Worm (Caenorhabditis elegans) whole organism, L1 larva: ENCODE measurements around the gene cya-1.

Experiments used
- C16A3.4 ChIP-seq: fragments of 150-350 bp; optimal IDR thresholded peaks from 2 replicates; lab custom pipeline; 2014; ENCODE audit warnings: missing biosample characterization, missing genetic modification characterization
- F16B12.6 ChIP-seq: fragments of 150-350 bp; optimal IDR thresholded peaks from 2 replicates; lab custom pipeline; 2014; ENCODE audit warnings: missing biosample characterization, missing genetic modification characterization
- ama-1 ChIP-seq: fragments of 150-350 bp; optimal IDR thresholded peaks from 2 replicates; lab custom pipeline; 2014
- ceh-63 ChIP-seq: fragments of 200-800 bp; sonication (Bioruptor generic); optimal IDR thresholded peaks from 2 replicates; lab custom pipeline; 2018; ENCODE audit warnings: mild to moderate bottlenecking, missing genetic modification characterization, missing compliant biosample characterization
- ceh-90 ChIP-seq: sonication (generic microtip); optimal IDR thresholded peaks from 2 replicates; lab custom pipeline; 2016; ENCODE audit warnings: missing genetic modification characterization, missing compliant biosample characterization
- ces-1 ChIP-seq: fragments of 150-350 bp; optimal IDR thresholded peaks from 2 replicates; lab custom pipeline; 2014; ENCODE audit warnings: missing biosample characterization, missing genetic modification reagents, missing genetic modification characterization
- dpl-1 ChIP-seq, 3 experiments: fragments of 150-350 bp in 2 of 3; sonication (generic microtip) in 1 of 3; optimal IDR thresholded peaks; 2 replicates each; lab custom pipeline; 2014 to 2017; ENCODE audit warnings: missing biosample characterization in 3 of 3, missing genetic modification characterization in 3 of 3, missing genetic modification reagents in 3 of 3
- efl-3 ChIP-seq: fragments of 200-800 bp; sonication (Bioruptor generic); optimal IDR thresholded peaks from 2 replicates; lab custom pipeline; 2018; ENCODE audit warnings: mild to moderate bottlenecking, missing genetic modification characterization, missing compliant biosample characterization
- egl-13 ChIP-seq: sonication (generic microtip); optimal IDR thresholded peaks from 2 replicates; lab custom pipeline; 2016; ENCODE audit warnings: missing genotype, missing genetic modification reagents, missing genetic modification characterization, missing compliant biosample characterization
- egl-27 ChIP-seq, 2 experiments: fragments of 150-350 bp in 1 of 2; sonication (generic microtip); optimal IDR thresholded peaks; 3 replicates each; lab custom pipeline; 2017 to 2018; ENCODE audit warnings: missing biosample characterization in 2 of 2, missing genetic modification characterization in 2 of 2, missing genetic modification reagents in 2 of 2
- elt-2 ChIP-seq: sonication (generic microtip); optimal IDR thresholded peaks from 2 replicates; lab custom pipeline; 2016; ENCODE audit warnings: missing genetic modification characterization, mild to moderate bottlenecking, inconsistent platforms, missing compliant biosample characterization, missing genetic modification reagents
- fkh-10 ChIP-seq: sonication (generic microtip); optimal IDR thresholded peaks from 2 replicates; lab custom pipeline; 2017; ENCODE audit warnings: missing biosample characterization, missing genetic modification reagents, missing genetic modification characterization
- fkh-4 ChIP-seq: sonication (generic microtip); optimal IDR thresholded peaks from 2 replicates; lab custom pipeline; 2016; ENCODE audit warnings: missing compliant biosample characterization, missing genetic modification characterization, borderline replicate concordance
- fkh-8 ChIP-seq: sonication (generic microtip); optimal IDR thresholded peaks from 2 replicates; lab custom pipeline; 2016; ENCODE audit warnings: mild to moderate bottlenecking, missing genetic modification characterization, missing compliant biosample characterization
- fos-1 ChIP-seq: fragments of 150-350 bp; optimal IDR thresholded peaks from 2 replicates; lab custom pipeline; 2014; ENCODE audit warnings: missing biosample characterization, missing genetic modification characterization
- hlh-17 ChIP-seq: fragments of 200-800 bp; sonication (Bioruptor generic); optimal IDR thresholded peaks from 2 replicates; lab custom pipeline; 2018; ENCODE audit warnings: missing genetic modification characterization, mild to moderate bottlenecking, missing compliant biosample characterization, moderate library complexity, borderline replicate concordance
- irx-1 ChIP-seq: sonication (generic microtip); optimal IDR thresholded peaks from 2 replicates; lab custom pipeline; 2016; ENCODE audit warnings: missing genetic modification characterization, missing compliant biosample characterization
- isw-1 ChIP-seq: fragments of 200-800 bp; sonication (Bioruptor generic); IDR thresholded peaks from 2 replicates; pipeline ENCODE4 v1.3.6; 2022; ENCODE audit warnings: missing genetic modification characterization, missing compliant biosample characterization
- lin-15B ChIP-seq: fragments of 150-350 bp; sonication (generic microtip); optimal IDR thresholded peaks from 3 replicates; lab custom pipeline; 2014; ENCODE audit warnings: missing biosample characterization, missing genetic modification characterization
- lin-39 ChIP-seq: fragments of 150-350 bp; optimal IDR thresholded peaks from 2 replicates; lab custom pipeline; 2014; ENCODE audit warnings: missing biosample characterization, missing genetic modification reagents, missing genetic modification characterization
- lir-3 ChIP-seq: sonication (generic microtip); optimal IDR thresholded peaks from 2 replicates; lab custom pipeline; 2016; ENCODE audit warnings: mild to moderate bottlenecking, missing genetic modification characterization, moderate library complexity, missing compliant biosample characterization; ENCODE audit not compliant: poor library complexity
- lsy-2 ChIP-seq, 2 experiments: fragments of 150-350 bp; optimal IDR thresholded peaks; 2 replicates each; lab custom pipeline; 2014; ENCODE audit warnings: missing biosample characterization in 2 of 2, missing genetic modification characterization in 2 of 2
- mef-2 ChIP-seq: fragments of 150-350 bp; optimal IDR thresholded peaks from 2 replicates; lab custom pipeline; 2014; ENCODE audit warnings: missing biosample characterization, missing genetic modification characterization
- mep-1 ChIP-seq: fragments of 150-350 bp; optimal IDR thresholded peaks from 2 replicates; lab custom pipeline; 2014; ENCODE audit warnings: missing biosample characterization, missing genetic modification characterization
- nhr-12 ChIP-seq: sonication (generic microtip); optimal IDR thresholded peaks from 2 replicates; lab custom pipeline; 2017; ENCODE audit warnings: missing biosample characterization, missing genetic modification characterization
- nhr-19 ChIP-seq: fragments of 200-800 bp; sonication (Bioruptor generic); conservative IDR thresholded peaks from 2 replicates; pipeline ENCODE4 v1.3.6; 2022; ENCODE audit warnings: missing genetic modification characterization, missing compliant biosample characterization
- nhr-20 ChIP-seq: sonication (generic microtip); optimal IDR thresholded peaks from 2 replicates; lab custom pipeline; 2016; ENCODE audit warnings: mild to moderate bottlenecking, missing genetic modification characterization, missing compliant biosample characterization
- nhr-237 ChIP-seq: fragments of 150-350 bp; optimal IDR thresholded peaks from 2 replicates; lab custom pipeline; 2014; ENCODE audit warnings: missing biosample characterization, missing genetic modification characterization
- nhr-47 ChIP-seq: sonication (generic microtip); optimal IDR thresholded peaks from 2 replicates; lab custom pipeline; 2016; ENCODE audit warnings: mild to moderate bottlenecking, missing genetic modification characterization, moderate library complexity, missing compliant biosample characterization
- nhr-71 ChIP-seq: sonication (generic microtip); optimal IDR thresholded peaks from 2 replicates; lab custom pipeline; 2016; ENCODE audit warnings: mild to moderate bottlenecking, missing genetic modification characterization, moderate library complexity, missing compliant biosample characterization
- nhr-77 ChIP-seq: fragments of 150-350 bp; optimal IDR thresholded peaks from 2 replicates; lab custom pipeline; 2014; ENCODE audit warnings: missing biosample characterization, missing genetic modification characterization
- nhr-90 ChIP-seq: sonication (generic microtip); optimal IDR thresholded peaks from 2 replicates; lab custom pipeline; 2016; ENCODE audit warnings: mild to moderate bottlenecking, missing genetic modification characterization, missing compliant biosample characterization; ENCODE audit not compliant: poor library complexity
- pag-3 ChIP-seq: sonication (generic microtip); optimal IDR thresholded peaks from 2 replicates; lab custom pipeline; 2017; ENCODE audit warnings: missing genetic modification characterization, mild to moderate bottlenecking, missing compliant biosample characterization, antibody characterized with exemption, borderline replicate concordance; ENCODE audit not compliant: insufficient read depth
- sup-37 ChIP-seq: fragments of 200-800 bp; sonication (Bioruptor generic); optimal IDR thresholded peaks from 2 replicates; lab custom pipeline; 2018; ENCODE audit warnings: mild to moderate bottlenecking, missing genetic modification characterization, missing compliant biosample characterization
- tlp-1 ChIP-seq: fragments of 150-350 bp; optimal IDR thresholded peaks from 2 replicates; lab custom pipeline; 2014; ENCODE audit warnings: missing biosample characterization, missing genetic modification characterization
- unc-130 ChIP-seq: fragments of 150-350 bp; optimal IDR thresholded peaks from 2 replicates; lab custom pipeline; 2017; ENCODE audit warnings: missing biosample characterization, missing genetic modification characterization, inconsistent platforms
- unc-86 ChIP-seq: sonication (generic microtip); optimal IDR thresholded peaks from 2 replicates; lab custom pipeline; 2016; ENCODE audit warnings: missing genetic modification characterization, missing compliant biosample characterization
- unc-98 ChIP-seq: fragments of 200-800 bp; sonication (Bioruptor generic); IDR thresholded peaks from 2 replicates; pipeline ENCODE4 v1.3.6; 2022; ENCODE audit warnings: missing genetic modification characterization, missing compliant biosample characterization
- vab-15 ChIP-seq: sonication (generic microtip); optimal IDR thresholded peaks from 2 replicates; lab custom pipeline; 2017; ENCODE audit warnings: missing genotype, mild to moderate bottlenecking, missing genetic modification characterization, missing compliant biosample characterization
- zip-4 ChIP-seq: fragments of 200-800 bp; sonication (Bioruptor generic); optimal IDR thresholded peaks from 2 replicates; lab custom pipeline; 2018; ENCODE audit warnings: mild to moderate bottlenecking, missing genetic modification characterization, moderate library complexity, missing compliant biosample characterization
- ztf-11 ChIP-seq, 2 experiments: sonication (generic microtip); optimal IDR thresholded peaks; 2 replicates each; lab custom pipeline; 2016 to 2017; ENCODE audit warnings: missing genetic modification characterization in 2 of 2, missing biosample characterization in 1 of 2, missing compliant biosample characterization in 1 of 2

cya-1 gene

DNA sequence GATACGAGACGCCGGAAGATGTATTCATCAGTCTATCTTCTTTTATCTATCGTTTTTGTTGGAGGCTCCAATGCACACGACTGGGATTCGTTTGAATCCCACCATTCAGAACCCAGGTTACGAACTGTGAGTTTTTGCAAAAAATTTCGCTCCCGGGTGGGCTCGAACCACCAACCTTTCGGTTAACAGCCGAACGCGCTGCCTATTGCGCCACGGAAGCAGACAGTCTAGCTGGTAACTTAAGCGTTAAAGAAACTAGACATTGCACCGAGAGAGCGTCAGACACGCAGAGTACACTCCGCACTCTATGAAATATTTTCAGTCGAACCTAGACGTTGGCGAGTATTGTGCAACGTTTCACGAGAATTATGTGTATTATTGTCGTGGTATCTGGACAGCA, 5.0 kb downstream of the cya-1 start (continued):
- peak; percentile 17 for TF ChIP-seq zip-4 (GFP tag; lab: Kevin White, UChicago)
- no peak for TF ChIP-seq ama-1
- TF ChIP-seq fos-1 (tag; lab: Kevin White, UChicago), result no peak
- no peak for TF ChIP-seq unc-86 (tag; lab: Kevin White, UChicago)
- TF ChIP-seq nhr-77 (tag; lab: Kevin White, UChicago), result peak; percentile 8
- no peak for TF ChIP-seq sup-37 (GFP tag; lab: Kevin White, UChicago)
- TF ChIP-seq elt-2, result no peak
- TF ChIP-seq ces-1, result no peak
- no peak for TF ChIP-seq unc-130 (tag; lab: Kevin White, UChicago)
- no peak for TF ChIP-seq nhr-237 (tag; lab: Kevin White, UChicago)
- TF ChIP-seq hlh-17, result no peak
- peak; percentile 66 for TF ChIP-seq nhr-19 (GFP tag; lab: Robert Waterston, UW)
- peak; percentile 48 for TF ChIP-seq nhr-20 (tag; lab: Kevin White, UChicago)
- TF ChIP-seq mef-2 (tag; lab: Kevin White, UChicago), result no peak
- no peak for TF ChIP-seq fkh-4 (tag; lab: Kevin White, UChicago)
- no peak for TF ChIP-seq mep-1 (tag; lab: Kevin White, UChicago)
- TF ChIP-seq lin-39, result no peak
- TF ChIP-seq egl-27 (tag; optimal IDR thresholded peaks at IDR 0.05; lab: Kevin White, UChicago), result no peak
- TF ChIP-seq tlp-1, result no peak
- no peak for TF ChIP-seq C16A3.4 (tag; lab: Kevin White, UChicago)
- no peak for TF ChIP-seq efl-3 (GFP tag; lab: Kevin White, UChicago)
- no peak for TF ChIP-seq irx-1 (tag; lab: Kevin White, UChicago)
- TF ChIP-seq egl-13 (tag; lab: Kevin White, UChicago), result no peak
- TF ChIP-seq, all 84 proteins: peak for 17

DNA sequence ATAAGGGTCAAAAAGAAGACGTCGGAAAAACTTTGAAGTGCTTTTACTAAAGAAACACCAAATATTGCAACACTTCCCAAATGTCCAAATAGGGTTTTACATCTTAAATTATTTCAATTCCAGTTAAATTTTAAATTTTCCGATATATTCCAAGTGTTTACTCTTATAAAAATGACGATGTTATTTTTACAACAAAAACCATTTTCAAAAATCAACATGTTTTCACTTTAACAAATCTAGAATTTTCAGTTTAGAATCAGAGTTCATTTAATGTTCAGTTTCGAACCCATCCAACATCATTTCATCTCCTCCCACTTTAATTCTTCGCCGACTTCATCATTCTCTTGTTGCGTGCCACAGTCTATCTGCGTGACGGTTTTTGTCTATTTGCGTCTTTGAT, 5.4 kb downstream of the cya-1 start, which contains the start of gene dos-1:
dos-1 (plus strand) TSS at position 301 of the 400 bp plus-strand sequence.
- TF ChIP-seq pag-3 (tag; lab: Kevin White, UChicago) (no peak), nhr-71 (tag; lab: Kevin White, UChicago) (no peak), egl-13 (tag; lab: Kevin White, UChicago) (no peak), lsy-2 (tag; optimal IDR thresholded peaks at IDR 0.05; lab: Kevin White, UChicago) (no peak), dpl-1 (GFP tag; optimal IDR thresholded peaks at IDR 0.05; lab: Kevin White, UChicago) (no peak), nhr-47 (tag; lab: Kevin White, UChicago) (no peak), isw-1 (GFP tag; lab: Robert Waterston, UW) (no peak), ztf-11 (tag; optimal IDR thresholded peaks at IDR 0.05; lab: Kevin White, UChicago) (no peak), fkh-8 (tag; lab: Kevin White, UChicago) (no peak), unc-98 (GFP tag; lab: Robert Waterston, UW) (no peak), ceh-90 (tag; lab: Kevin White, UChicago) (no peak), nhr-12 (tag; lab: Kevin White, UChicago) (no peak), lin-15B (no peak), fkh-10 (GFP tag; lab: Kevin White, UChicago) (no peak), ceh-63 (GFP tag; lab: Kevin White, UChicago) (no peak), lir-3 (tag; lab: Kevin White, UChicago) (no peak), nhr-90 (no peak), vab-15 (tag; lab: Kevin White, UChicago) (no peak), F16B12.6 (tag; lab: Kevin White, UChicago) (no peak)
